Fruit fly (Drosophila melanogaster) whole organism, embryonic: Measurements from ENCODE around the gene Npc2f.
A peak's percentile ranks its signal among the peaks of the same experiment; 100 is the strongest.

ENCODE experiments used
- Abd-B ChIP-seq: fragments of 200-800 bp; sonication (Bioruptor generic); optimal IDR thresholded peaks from 2 replicates; lab custom pipeline; 2018; ENCODE audit warnings: missing biosample characterization, mild to moderate bottlenecking, missing genetic modification characterization, moderate library complexity
- Asciz ChIP-seq: fragments of 200-800 bp; sonication (Bioruptor generic); optimal IDR thresholded peaks from 2 replicates; lab custom pipeline; 2017; ENCODE audit warnings: missing biosample characterization, mild to moderate bottlenecking, missing genetic modification characterization, missing genetic modification reagents
- CG11696 ChIP-seq: fragments of 200-800 bp; sonication (Bioruptor generic); IDR thresholded peaks from 2 replicates; pipeline ENCODE4 v1.3.6; 2022; ENCODE audit warnings: missing biosample characterization, missing genetic modification characterization
- CG12299 ChIP-seq: fragments of 200-800 bp; sonication (Bioruptor generic); optimal IDR thresholded peaks from 2 replicates; lab custom pipeline; 2018; ENCODE audit warnings: missing biosample characterization, mild to moderate bottlenecking, missing genetic modification characterization
- CG1233 ChIP-seq: fragments of 200-800 bp; sonication (Bioruptor generic); optimal IDR thresholded peaks from 4 replicates; lab custom pipeline; 2018; ENCODE audit warnings: missing biosample characterization, mild to moderate bottlenecking, missing genetic modification characterization
- CG14667 ChIP-seq: fragments of 200-800 bp; sonication (Bioruptor generic); IDR thresholded peaks from 2 replicates; pipeline ENCODE4 v1.3.6; 2022; ENCODE audit warnings: missing biosample characterization, missing genetic modification characterization
- CG17568 ChIP-seq: fragments of 200-800 bp; sonication (Bioruptor generic); optimal IDR thresholded peaks from 2 replicates; lab custom pipeline; 2018; ENCODE audit warnings: missing biosample characterization, mild to moderate bottlenecking, missing genetic modification characterization, moderate library complexity
- CG1792 ChIP-seq: fragments of 200-800 bp; sonication (Bioruptor generic); optimal IDR thresholded peaks from 2 replicates; lab custom pipeline; 2016; ENCODE audit warnings: missing biosample characterization, missing genetic modification characterization
- CG33557 ChIP-seq: fragments of 200-800 bp; sonication (Bioruptor generic); optimal IDR thresholded peaks from 2 replicates; lab custom pipeline; 2019; ENCODE audit warnings: missing biosample characterization, mild to moderate bottlenecking, missing genetic modification characterization, moderate library complexity
- CG34422 ChIP-seq: fragments of 200-800 bp; sonication (Bioruptor generic); IDR thresholded peaks from 3 replicates; pipeline ENCODE4 v1.3.6; 2022; ENCODE audit warnings: missing biosample characterization, missing genetic modification characterization
- CG3838 ChIP-seq: fragments of 200-800 bp; sonication (Bioruptor generic); optimal IDR thresholded peaks from 3 replicates; lab custom pipeline; 2016; ENCODE audit warnings: missing biosample characterization, missing genetic modification characterization
- CG3995 ChIP-seq: fragments of 200-800 bp; sonication (Bioruptor generic); optimal IDR thresholded peaks from 3 replicates; lab custom pipeline; 2016; ENCODE audit warnings: missing biosample characterization, missing genetic modification characterization
- CG8359 ChIP-seq: fragments of 200-800 bp; sonication (Bioruptor generic); optimal IDR thresholded peaks from 2 replicates; lab custom pipeline; 2017; ENCODE audit warnings: missing biosample characterization, mild to moderate bottlenecking, missing genetic modification characterization, borderline replicate concordance
- CG9609 ChIP-seq: fragments of 200-800 bp; sonication (Bioruptor generic); optimal IDR thresholded peaks from 3 replicates; lab custom pipeline; 2016; ENCODE audit warnings: missing biosample characterization, missing genetic modification characterization
- Eip74EF ChIP-seq, 2 experiments: fragments of 200-800 bp in 1 of 2; fragments of >200 bp in 1 of 2; sonication (Bioruptor generic) in 1 of 2; optimal IDR thresholded peaks; 2 replicates each; lab custom pipeline; 2017 to 2019; ENCODE audit warnings: missing biosample characterization in 2 of 2, missing genetic modification characterization in 2 of 2, mild to moderate bottlenecking in 1 of 2, moderate library complexity in 1 of 2
- GATAe ChIP-seq: fragments of 200-800 bp; sonication (Bioruptor generic); conservative IDR thresholded peaks from 2 replicates; pipeline ENCODE4 v1.3.6; 2022; ENCODE audit warnings: missing biosample characterization, missing genetic modification characterization
- Hey ChIP-seq: fragments of 200-800 bp; sonication (Bioruptor generic); optimal IDR thresholded peaks from 3 replicates; lab custom pipeline; 2018; ENCODE audit warnings: missing biosample characterization, mild to moderate bottlenecking, missing genetic modification characterization
- PHDP ChIP-seq: fragments of 200-800 bp; sonication (Bioruptor generic); optimal IDR thresholded peaks from 3 replicates; lab custom pipeline; 2018; ENCODE audit warnings: missing biosample characterization, mild to moderate bottlenecking, missing genetic modification characterization, moderate library complexity
- Pdp1 ChIP-seq, 2 experiments: fragments of 200-800 bp; sonication (Bioruptor generic); optimal IDR thresholded peaks; 3 replicates each; lab custom pipeline; 2016; ENCODE audit warnings: missing biosample characterization in 2 of 2, missing genetic modification characterization in 2 of 2, mild to moderate bottlenecking in 1 of 2, moderate library complexity in 1 of 2
- Spps ChIP-seq: fragments of 200-800 bp; sonication (Bioruptor generic); optimal IDR thresholded peaks from 2 replicates; lab custom pipeline; 2018; ENCODE audit warnings: missing biosample characterization, mild to moderate bottlenecking, missing genetic modification characterization
- YL-1 ChIP-seq: fragments of 200-800 bp; sonication (Bioruptor generic); optimal IDR thresholded peaks from 3 replicates; lab custom pipeline; 2017; ENCODE audit warnings: missing biosample characterization, mild to moderate bottlenecking, missing genetic modification characterization
- ac ChIP-seq: fragments of 200-800 bp; sonication (Bioruptor generic); optimal IDR thresholded peaks from 3 replicates; lab custom pipeline; 2017; ENCODE audit warnings: missing biosample characterization, mild to moderate bottlenecking, missing genetic modification characterization
- exex ChIP-seq: fragments of 200-800 bp; sonication (Bioruptor generic); optimal IDR thresholded peaks from 4 replicates; lab custom pipeline; 2018; ENCODE audit warnings: missing biosample characterization, mild to moderate bottlenecking, missing genetic modification characterization, moderate library complexity
- gem ChIP-seq: fragments of 200-800 bp; sonication (Bioruptor generic); optimal IDR thresholded peaks from 2 replicates; lab custom pipeline; 2019; ENCODE audit warnings: missing biosample characterization, mild to moderate bottlenecking, missing genetic modification characterization, moderate library complexity
- gro ChIP-seq: fragments of 200-800 bp; sonication (Bioruptor generic); optimal IDR thresholded peaks from 2 replicates; lab custom pipeline; 2016; ENCODE audit warnings: missing biosample characterization, missing genetic modification characterization
- her ChIP-seq: fragments of 200-800 bp; sonication (Bioruptor generic); optimal IDR thresholded peaks from 2 replicates; lab custom pipeline; 2016; ENCODE audit warnings: missing biosample characterization, missing genetic modification characterization
- insv ChIP-seq, 2 experiments: fragments of 200-800 bp; sonication (Bioruptor generic); optimal IDR thresholded peaks; 3 replicates each; lab custom pipeline; 2016 to 2018; ENCODE audit warnings: missing biosample characterization in 2 of 2, missing genetic modification characterization in 2 of 2
- jigr1 ChIP-seq: fragments of 200-800 bp; sonication (Bioruptor generic); IDR thresholded peaks from 3 replicates; pipeline ENCODE4 v1.3.6; 2022; ENCODE audit warnings: missing biosample characterization, missing genetic modification characterization
- lab ChIP-seq: fragments of 200-800 bp; sonication (Bioruptor generic); optimal IDR thresholded peaks from 3 replicates; lab custom pipeline; 2017; ENCODE audit warnings: missing biosample characterization, missing genetic modification characterization, mild to moderate bottlenecking, moderate library complexity, missing genetic modification reagents
- onecut ChIP-seq: fragments of 200-800 bp; sonication (Bioruptor generic); IDR thresholded peaks from 2 replicates; pipeline ENCODE4 v1.3.6; 2022; ENCODE audit warnings: missing biosample characterization, missing genetic modification characterization
- pfk ChIP-seq: fragments of 200-800 bp; sonication (Bioruptor generic); optimal IDR thresholded peaks from 2 replicates; lab custom pipeline; 2018; ENCODE audit warnings: missing biosample characterization, mild to moderate bottlenecking, missing genetic modification characterization, moderate library complexity
- psq ChIP-seq: fragments of 200-800 bp; sonication (Bioruptor generic); optimal IDR thresholded peaks from 2 replicates; lab custom pipeline; 2017; ENCODE audit warnings: missing biosample characterization, missing genetic modification characterization
- salm ChIP-seq: fragments of 200-800 bp; sonication (Bioruptor generic); optimal IDR thresholded peaks from 2 replicates; lab custom pipeline; 2018; ENCODE audit warnings: missing biosample characterization, mild to moderate bottlenecking, missing genetic modification characterization
- sisA ChIP-seq: fragments of 200-800 bp; sonication (Bioruptor generic); IDR thresholded peaks from 2 replicates; pipeline ENCODE4 v1.3.6; 2022; ENCODE audit warnings: missing biosample characterization, missing genetic modification characterization
- sna ChIP-seq: fragments of 200-800 bp; sonication (Bioruptor generic); IDR thresholded peaks from 2 replicates; pipeline ENCODE4 v1.3.6; 2022; ENCODE audit warnings: missing biosample characterization, missing genetic modification characterization; ENCODE audit not compliant: partially characterized antibody
- sob ChIP-seq: fragments of 200-800 bp; sonication (Bioruptor generic); IDR thresholded peaks from 2 replicates; pipeline ENCODE4 v1.3.6; 2022; ENCODE audit warnings: missing biosample characterization, missing genetic modification characterization
- twi ChIP-seq: fragments of 200-800 bp; optimal IDR thresholded peaks from 2 replicates; lab custom pipeline; 2019; ENCODE audit warnings: missing biosample characterization, mild to moderate bottlenecking, missing genetic modification characterization, moderate library complexity
- wdn ChIP-seq: fragments of 200-800 bp; sonication (Bioruptor generic); IDR thresholded peaks from 2 replicates; pipeline ENCODE4 v1.3.6; 2022; ENCODE audit warnings: missing biosample characterization, missing genetic modification characterization

Npc2f gene

DNA sequence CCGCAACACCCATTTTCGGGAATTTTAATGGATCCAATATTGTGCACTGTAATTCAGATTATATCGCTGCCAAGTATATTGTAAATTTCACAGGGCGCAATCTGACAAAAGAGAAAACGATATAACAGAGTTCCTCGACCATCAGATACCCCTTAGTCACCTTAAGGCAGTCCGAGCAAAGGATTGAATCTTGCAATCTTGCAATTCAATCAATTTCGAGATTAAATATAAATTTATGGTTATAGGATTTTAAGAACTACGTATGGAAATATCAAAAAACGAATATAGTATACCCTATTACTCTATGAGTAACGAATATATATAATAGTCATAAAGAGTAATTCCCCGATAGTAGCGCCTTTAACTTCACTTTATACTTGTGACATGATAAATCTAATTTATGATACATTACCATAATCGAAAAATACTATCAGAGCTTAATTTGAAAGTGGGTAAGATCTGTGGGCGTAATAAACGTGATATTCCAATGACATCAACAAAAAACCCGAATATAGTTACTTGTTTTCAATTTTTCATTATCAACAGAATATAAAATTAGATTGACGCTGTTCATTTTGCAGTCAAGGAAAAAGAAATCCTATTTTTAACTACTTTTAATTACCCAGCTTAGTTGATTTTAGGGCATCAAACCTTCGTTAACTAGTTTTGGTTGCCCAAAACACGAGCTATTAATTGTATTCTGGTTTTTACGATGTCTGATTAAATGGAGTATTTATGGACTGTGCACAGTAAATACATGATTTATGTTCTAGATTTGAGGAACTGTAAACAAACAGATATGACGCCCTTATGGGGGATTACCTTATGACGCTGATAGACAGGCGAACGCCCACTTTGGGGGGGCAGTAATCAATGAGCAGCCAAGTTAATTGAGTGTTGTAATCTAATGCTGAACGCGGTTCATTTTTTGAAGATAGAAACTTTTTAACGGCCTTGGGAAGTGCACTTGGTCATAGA is 1.1 kb downstream of the Npc2f start (continued):
- TF ChIP-seq CG33557: no peak
- peak; percentile 1 for TF ChIP-seq gem (tag; lab: Kevin White, UChicago)
- TF ChIP-seq ac (GFP tag; lab: Kevin White, UChicago): no peak
- peak; percentile 3 for TF ChIP-seq CG1233 (GFP tag; lab: Kevin White, UChicago)
- TF ChIP-seq lab (GFP tag; lab: Kevin White, UChicago): peak; percentile 52
- TF ChIP-seq CG14667 (GFP tag; lab: Robert Waterston, UW): no peak
- TF ChIP-seq twi: no peak
- no peak for TF ChIP-seq sna (GFP tag; lab: Robert Waterston, UW)
- TF ChIP-seq gro (GFP tag; lab: Kevin White, UChicago): peak; percentile 33
- TF ChIP-seq insv (GFP tag; optimal IDR thresholded peaks at IDR 0.05; lab: Kevin White, UChicago): no peak
- no peak for TF ChIP-seq CG12299
- peak in 1 of 2 experiments; percentile 6 for TF ChIP-seq Eip74EF (GFP tag; optimal IDR thresholded peaks at IDR 0.05; lab: Kevin White, UChicago)
- TF ChIP-seq CG3995 (GFP tag; lab: Kevin White, UChicago): no peak
- TF ChIP-seq GATAe: peak; percentile 20; the same call in 1 of the 2 replicates
- no peak for TF ChIP-seq pfk
- TF ChIP-seq Asciz (GFP tag; lab: Kevin White, UChicago): peak; percentile 34
- peak in 1 of 2 experiments; percentile 9 for TF ChIP-seq Pdp1 (GFP tag; optimal IDR thresholded peaks at IDR 0.05; lab: Kevin White, UChicago)
- peak; percentile 3 for TF ChIP-seq Abd-B
- TF ChIP-seq exex: peak; percentile 95
- no peak for TF ChIP-seq CG1792 (GFP tag; lab: Kevin White, UChicago)
- TF ChIP-seq YL-1: no peak
- no peak for TF ChIP-seq her
- no peak for TF ChIP-seq CG3838 (GFP tag; lab: Kevin White, UChicago)
- no peak for TF ChIP-seq sob (GFP tag; lab: Robert Waterston, UW)
- no peak for TF ChIP-seq jigr1 (GFP tag; lab: Robert Waterston, UW)
- TF ChIP-seq salm (tag; lab: Kevin White, UChicago): peak; percentile 52
- peak; percentile 74 for TF ChIP-seq Hey (tag; lab: Kevin White, UChicago)
- no peak for TF ChIP-seq sisA (GFP tag; lab: Robert Waterston, UW)
- no peak for TF ChIP-seq onecut (GFP tag; lab: Robert Waterston, UW)
- TF ChIP-seq CG11696: no peak
- no peak for TF ChIP-seq CG8359
- TF ChIP-seq PHDP (tag; lab: Kevin White, UChicago): peak; percentile 18
- TF ChIP-seq wdn: no peak
- TF ChIP-seq CG17568 (GFP tag; lab: Kevin White, UChicago): peak; percentile 41
- TF ChIP-seq CG9609 (GFP tag; lab: Kevin White, UChicago): no peak

- TF ChIP-seq Spps (tag; lab: Kevin White, UChicago) (no peak), psq (GFP tag; lab: Kevin White, UChicago) (no peak), CG34422 (GFP tag; lab: Robert Waterston, UW) (no peak)
These were observed 2.0 kb downstream of the Npc2f start for dm6 chr3R:24139646-24140130.
